Fruit fly (Drosophila melanogaster) whole organism, embryonic: ENCODE data around the gene Ldsdh1.
A peak's percentile ranks its signal among the peaks of the same experiment; 100 is the strongest.

ENCODE experiments used
- ATbp ChIP-seq: fragments of 200-800 bp; sonication (Bioruptor generic); optimal IDR thresholded peaks from 2 replicates; lab custom pipeline; 2017; ENCODE audit warnings: missing biosample characterization, mild to moderate bottlenecking, missing genetic modification characterization, missing genetic modification reagents
- Adf1 ChIP-seq: fragments of 200-800 bp; sonication (Bioruptor generic); IDR thresholded peaks from 2 replicates; pipeline ENCODE4 v1.3.6; 2022; ENCODE audit warnings: missing biosample characterization, missing genetic modification characterization
- Aef1 ChIP-seq: fragments of 200-800 bp; sonication (Bioruptor generic); IDR thresholded peaks from 3 replicates; pipeline ENCODE4 v1.3.6; 2022; ENCODE audit warnings: missing biosample characterization, missing genetic modification characterization
- Atf6 ChIP-seq: fragments of 200-800 bp; sonication (Bioruptor generic); IDR thresholded peaks from 2 replicates; pipeline ENCODE4 v1.3.6; 2022; ENCODE audit warnings: missing biosample characterization, missing genetic modification characterization
- BEAF-32 ChIP-seq: fragments of 200-800 bp; sonication (Bioruptor generic); optimal IDR thresholded peaks from 3 replicates; lab custom pipeline; 2017; ENCODE audit warnings: missing biosample characterization, missing genetic modification characterization, mild to moderate bottlenecking, moderate library complexity, missing genetic modification reagents
- CG11085 ChIP-seq: fragments of 200-800 bp; sonication (Bioruptor generic); IDR thresholded peaks from 2 replicates; pipeline ENCODE4 v1.3.6; 2022; ENCODE audit warnings: missing biosample characterization, missing genetic modification characterization
- CG11696 ChIP-seq: fragments of 200-800 bp; sonication (Bioruptor generic); IDR thresholded peaks from 2 replicates; pipeline ENCODE4 v1.3.6; 2022; ENCODE audit warnings: missing biosample characterization, missing genetic modification characterization
- CG12219 ChIP-seq: fragments of 200-800 bp; sonication (Bioruptor generic); optimal IDR thresholded peaks from 3 replicates; lab custom pipeline; 2018; ENCODE audit warnings: missing biosample characterization, mild to moderate bottlenecking, missing genetic modification characterization
- CG1233 ChIP-seq: fragments of 200-800 bp; sonication (Bioruptor generic); optimal IDR thresholded peaks from 4 replicates; lab custom pipeline; 2018; ENCODE audit warnings: missing biosample characterization, mild to moderate bottlenecking, missing genetic modification characterization
- CG13624 ChIP-seq: fragments of 200-800 bp; sonication (Bioruptor generic); optimal IDR thresholded peaks from 2 replicates; lab custom pipeline; 2016; ENCODE audit warnings: missing biosample characterization, missing genetic modification characterization
- CG13775 ChIP-seq: fragments of 200-800 bp; sonication (Bioruptor generic); optimal IDR thresholded peaks from 3 replicates; lab custom pipeline; 2017; ENCODE audit warnings: missing biosample characterization, mild to moderate bottlenecking, missing genetic modification characterization
- CG16813 ChIP-seq: fragments of 200-800 bp; sonication (Bioruptor generic); IDR thresholded peaks from 3 replicates; pipeline ENCODE4 v1.3.6; 2022; ENCODE audit warnings: missing biosample characterization, missing genetic modification characterization; ENCODE audit not compliant: partially characterized antibody
- CG18764 ChIP-seq: fragments of 200-800 bp; sonication (Bioruptor generic); optimal IDR thresholded peaks from 3 replicates; lab custom pipeline; 2016; ENCODE audit warnings: missing biosample characterization, missing genetic modification characterization
- CG2116 ChIP-seq: fragments of 200-800 bp; sonication (Bioruptor generic); optimal IDR thresholded peaks from 3 replicates; lab custom pipeline; 2018; ENCODE audit warnings: missing biosample characterization, mild to moderate bottlenecking, missing genetic modification characterization
- CG2202 ChIP-seq: fragments of 200-800 bp; sonication (Bioruptor generic); optimal IDR thresholded peaks from 2 replicates; lab custom pipeline; 2018; ENCODE audit warnings: missing biosample characterization, mild to moderate bottlenecking, missing genetic modification characterization
- CG2889 ChIP-seq: fragments of 200-800 bp; sonication (Bioruptor generic); IDR thresholded peaks from 3 replicates; pipeline ENCODE4 v1.3.6; 2022; ENCODE audit warnings: missing biosample characterization, missing genetic modification characterization
- CG30403 ChIP-seq: fragments of 200-800 bp; sonication (Bioruptor generic); optimal IDR thresholded peaks from 3 replicates; lab custom pipeline; 2016; ENCODE audit warnings: missing biosample characterization, missing genetic modification characterization
- CG42726 ChIP-seq: fragments of 200-800 bp; sonication (Bioruptor generic); IDR thresholded peaks from 2 replicates; pipeline ENCODE4 v1.3.6; 2022; ENCODE audit warnings: missing biosample characterization, missing genetic modification characterization; ENCODE audit not compliant: partially characterized antibody
- CG4328 ChIP-seq: fragments of 200-800 bp; sonication (Bioruptor generic); optimal IDR thresholded peaks from 3 replicates; lab custom pipeline; 2017; ENCODE audit warnings: missing biosample characterization, missing genetic modification reagents, missing genetic modification characterization
- CG43689 ChIP-seq: fragments of 200-800 bp; sonication (Bioruptor generic); IDR thresholded peaks from 2 replicates; pipeline ENCODE4 v1.3.6; 2022; ENCODE audit warnings: missing biosample characterization, missing genetic modification characterization
- CG6689 ChIP-seq: fragments of 200-800 bp; sonication (Bioruptor generic); IDR thresholded peaks from 2 replicates; pipeline ENCODE4 v1.3.6; 2022; ENCODE audit warnings: missing biosample characterization, missing genetic modification characterization
- CG7928 ChIP-seq: fragments of 200-800 bp; sonication (Bioruptor generic); optimal IDR thresholded peaks from 2 replicates; lab custom pipeline; 2017; ENCODE audit warnings: missing biosample characterization, mild to moderate bottlenecking, missing genetic modification characterization
- CG8478 ChIP-seq: fragments of >200 bp; optimal IDR thresholded peaks from 2 replicates; lab custom pipeline; 2018
- Doc2 ChIP-seq: fragments of 200-800 bp; sonication (Bioruptor generic); IDR thresholded peaks from 2 replicates; pipeline ENCODE4 v1.3.6; 2022; ENCODE audit warnings: missing biosample characterization, missing genetic modification characterization
- ERR ChIP-seq: fragments of 200-800 bp; sonication (Bioruptor generic); optimal IDR thresholded peaks from 2 replicates; lab custom pipeline; 2016; ENCODE audit warnings: missing biosample characterization, missing genetic modification characterization
- GATAe ChIP-seq: fragments of 200-800 bp; sonication (Bioruptor generic); conservative IDR thresholded peaks from 2 replicates; pipeline ENCODE4 v1.3.6; 2022; ENCODE audit warnings: missing biosample characterization, missing genetic modification characterization
- HLH3B ChIP-seq: fragments of 200-800 bp; sonication (Bioruptor generic); IDR thresholded peaks from 2 replicates; pipeline ENCODE4 v1.3.6; 2022; ENCODE audit warnings: missing biosample characterization, missing genetic modification characterization
- HLH54F ChIP-seq: fragments of 200-800 bp; sonication (Bioruptor generic); optimal IDR thresholded peaks from 3 replicates; lab custom pipeline; 2016; ENCODE audit warnings: missing biosample characterization, missing genetic modification characterization
- Hmr ChIP-seq: fragments of 200-800 bp; sonication (Bioruptor generic); optimal IDR thresholded peaks from 3 replicates; lab custom pipeline; 2017; ENCODE audit warnings: mild to moderate bottlenecking, missing biosample characterization, missing genetic modification reagents, missing genetic modification characterization
- Nf-YC ChIP-seq: fragments of 200-800 bp; optimal IDR thresholded peaks from 3 replicates; lab custom pipeline; 2019; ENCODE audit warnings: missing biosample characterization, mild to moderate bottlenecking, missing genetic modification characterization, moderate library complexity
- Opbp ChIP-seq: fragments of 200-800 bp; sonication (Bioruptor generic); IDR thresholded peaks from 3 replicates; pipeline ENCODE4 v1.3.6; 2022; ENCODE audit warnings: missing biosample characterization, missing genetic modification characterization; ENCODE audit not compliant: partially characterized antibody
- Sry-δ ChIP-seq: fragments of 200-800 bp; sonication (Bioruptor generic); optimal IDR thresholded peaks from 2 replicates; lab custom pipeline; 2016; ENCODE audit warnings: missing biosample characterization, missing genetic modification characterization
- chinmo ChIP-seq: fragments of 200-800 bp; sonication (Bioruptor generic); IDR thresholded peaks from 4 replicates; pipeline ENCODE4 v1.3.6; 2022; ENCODE audit warnings: missing biosample characterization, missing genetic modification characterization; ENCODE audit not compliant: partially characterized antibody
- crol ChIP-seq: fragments of 200-800 bp; sonication (Bioruptor generic); IDR thresholded peaks from 2 replicates; pipeline ENCODE4 v1.3.6; 2022; ENCODE audit warnings: missing biosample characterization, missing genetic modification characterization
- dm ChIP-seq: fragments of 200-800 bp; sonication (Bioruptor generic); optimal IDR thresholded peaks from 3 replicates; lab custom pipeline; 2016; ENCODE audit warnings: missing biosample characterization, missing genetic modification characterization
- dmrt11E ChIP-seq: fragments of 200-800 bp; sonication (Bioruptor generic); optimal IDR thresholded peaks from 3 replicates; lab custom pipeline; 2018; ENCODE audit warnings: missing biosample characterization, mild to moderate bottlenecking, missing genetic modification characterization, moderate library complexity
- ewg ChIP-seq: fragments of 200-800 bp; sonication (Bioruptor generic); optimal IDR thresholded peaks from 3 replicates; lab custom pipeline; 2017; ENCODE audit warnings: mild to moderate bottlenecking, missing biosample characterization, missing genetic modification reagents, missing genetic modification characterization
- gt ChIP-seq: fragments of 200-800 bp; sonication (Bioruptor generic); IDR thresholded peaks from 2 replicates; pipeline ENCODE4 v1.3.6; 2022; ENCODE audit warnings: missing biosample characterization, missing genetic modification characterization
- insv ChIP-seq, 2 experiments: fragments of 200-800 bp; sonication (Bioruptor generic); optimal IDR thresholded peaks; 3 replicates each; lab custom pipeline; 2016 to 2018; ENCODE audit warnings: missing biosample characterization in 2 of 2, missing genetic modification characterization in 2 of 2
- inv ChIP-seq: fragments of 200-800 bp; sonication (Bioruptor generic); IDR thresholded peaks from 2 replicates; pipeline ENCODE4 v1.3.6; 2022; ENCODE audit warnings: missing biosample characterization, missing genetic modification characterization; ENCODE audit not compliant: partially characterized antibody
- lola ChIP-seq, 3 experiments: fragments of >200 bp in 2 of 3; fragments of 200-800 bp in 1 of 3; sonication (Bioruptor generic) in 1 of 3; optimal IDR thresholded peaks; 2 replicates each; lab custom pipeline; 2017 to 2019; ENCODE audit warnings: missing biosample characterization in 3 of 3, missing genetic modification characterization in 3 of 3, mild to moderate bottlenecking in 1 of 3, moderate library complexity in 1 of 3
- mam ChIP-seq: fragments of 200-800 bp; sonication (Bioruptor generic); optimal IDR thresholded peaks from 3 replicates; lab custom pipeline; 2016; ENCODE audit warnings: missing biosample characterization, missing genetic modification characterization
- onecut ChIP-seq: fragments of 200-800 bp; sonication (Bioruptor generic); IDR thresholded peaks from 2 replicates; pipeline ENCODE4 v1.3.6; 2022; ENCODE audit warnings: missing biosample characterization, missing genetic modification characterization
- prd ChIP-seq, 3 experiments: fragments of >200 bp in 2 of 3; fragments of 200-800 bp in 1 of 3; sonication (Bioruptor generic) in 1 of 3; optimal IDR thresholded peaks in 2 of 3; IDR thresholded peaks in 1 of 3; 2 replicates in 2 of 3; 3 replicates in 1 of 3; pipeline versions ENCODE4 v1.3.6 to Lab custom; 2017 to 2022; ENCODE audit warnings: missing biosample characterization in 1 of 3, missing genetic modification characterization in 1 of 3
- sug ChIP-seq: fragments of 200-800 bp; optimal IDR thresholded peaks from 2 replicates; lab custom pipeline; 2019; ENCODE audit warnings: missing biosample characterization, mild to moderate bottlenecking, missing genetic modification characterization, moderate library complexity
- tgo ChIP-seq: fragments of 200-800 bp; sonication (Bioruptor generic); IDR thresholded peaks from 3 replicates; pipeline ENCODE4 v1.3.6; 2022; ENCODE audit warnings: missing biosample characterization, missing genetic modification characterization
- twi ChIP-seq: fragments of 200-800 bp; optimal IDR thresholded peaks from 2 replicates; lab custom pipeline; 2019; ENCODE audit warnings: missing biosample characterization, mild to moderate bottlenecking, missing genetic modification characterization, moderate library complexity
- vnd ChIP-seq: fragments of 200-800 bp; sonication (Bioruptor generic); IDR thresholded peaks from 3 replicates; pipeline ENCODE4 v1.3.6; 2022; ENCODE audit warnings: missing biosample characterization, missing genetic modification characterization; ENCODE audit not compliant: partially characterized antibody

The Ldsdh1 gene

DNA sequence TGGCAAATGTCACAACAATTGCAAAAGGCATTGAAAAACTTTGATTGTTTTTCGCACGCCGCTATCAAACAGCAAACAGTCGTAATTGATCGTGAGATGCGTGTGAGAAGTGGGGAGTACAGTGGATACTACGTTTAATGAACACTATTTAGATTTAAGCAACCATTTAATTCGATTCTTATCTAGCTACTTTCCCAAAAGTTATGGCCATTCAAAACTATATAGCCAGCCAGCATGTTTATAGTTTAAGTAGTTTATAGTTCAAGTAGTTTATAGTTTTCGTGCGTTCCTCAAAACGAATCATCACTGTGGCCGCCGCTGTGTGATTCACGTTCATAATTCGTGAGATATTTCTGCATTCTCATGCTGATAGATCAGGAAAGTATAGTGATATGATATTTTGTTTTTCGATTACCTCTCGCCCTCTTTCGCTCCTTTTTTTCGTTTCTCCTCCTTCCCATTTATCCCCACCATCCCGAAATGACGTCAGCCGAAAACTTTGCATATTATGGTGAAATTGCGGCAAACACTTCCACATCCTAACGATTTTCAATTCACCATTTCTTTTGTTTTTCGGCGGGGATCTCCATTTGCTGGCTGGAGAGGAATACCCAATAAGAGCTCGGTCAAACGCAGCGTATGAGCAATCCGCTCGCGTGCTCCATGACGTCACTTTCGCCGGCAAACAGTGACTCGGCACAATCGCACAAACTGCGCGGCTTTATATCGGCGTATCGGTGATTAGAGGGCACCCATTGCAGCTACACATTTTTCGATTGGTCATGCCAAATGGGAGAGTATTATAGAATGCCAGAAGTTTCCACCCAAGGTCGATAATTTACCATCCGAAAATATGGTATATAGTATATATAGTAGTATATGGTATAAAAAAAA is 32.2 kb upstream of the Ldsdh1 start (continued):
- TF ChIP-seq CG13624 (GFP tag; lab: Kevin White, UChicago), result peak; percentile 51
- peak; percentile 21; the same call in 1 of the 2 replicates for TF ChIP-seq HLH3B (GFP tag; lab: Robert Waterston, UW)
- TF ChIP-seq ERR, result no peak
- TF ChIP-seq CG43689, result no peak
- no peak for TF ChIP-seq CG7928 (GFP tag; lab: Kevin White, UChicago)
- TF ChIP-seq CG2202 (tag; lab: Kevin White, UChicago), result no peak
- no peak for TF ChIP-seq chinmo
- no peak for TF ChIP-seq twi (tag; lab: Kevin White, UChicago)
- TF ChIP-seq sug (tag; lab: Kevin White, UChicago), result peak; percentile 20
- TF ChIP-seq Opbp (GFP tag; lab: Robert Waterston, UW), result no peak
- TF ChIP-seq dm, result no peak
- TF ChIP-seq CG11085 (GFP tag; lab: Robert Waterston, UW), result peak; percentile 52; the same call in 1 of the 2 replicates
- peak; percentile 60 for TF ChIP-seq tgo
- no peak for TF ChIP-seq insv (GFP tag; optimal IDR thresholded peaks at IDR 0.05; lab: Kevin White, UChicago)
- TF ChIP-seq CG30403 (GFP tag; lab: Kevin White, UChicago), result peak; percentile 52
- TF ChIP-seq ewg (GFP tag; lab: Kevin White, UChicago), result no peak
- TF ChIP-seq GATAe, result peak; percentile 48; the same call in 1 of the 2 replicates
- no peak for TF ChIP-seq inv (GFP tag; lab: Robert Waterston, UW)
- no peak for TF ChIP-seq dmrt11E (tag; lab: Kevin White, UChicago)
- peak; percentile 39; the same call in 1 of the 2 replicates for TF ChIP-seq Adf1
- no peak for TF ChIP-seq CG8478 (lab: Kevin White, UChicago)
- peak; percentile 84 for TF ChIP-seq Hmr
- TF ChIP-seq lola (GFP tag; optimal IDR thresholded peaks at IDR 0.05; lab: Kevin White, UChicago), result no peak
- peak; percentile 11 for TF ChIP-seq CG13775
- TF ChIP-seq vnd, result no peak
- TF ChIP-seq gt (GFP tag; lab: Robert Waterston, UW), result no peak
- peak; percentile 63 for TF ChIP-seq HLH54F
- TF ChIP-seq CG16813 (GFP tag; lab: Robert Waterston, UW), result no peak
- 0 out of 3 replicates have a peak, but pooled peaks have one; percentile 35 for TF ChIP-seq CG2889 (GFP tag; lab: Robert Waterston, UW)
- peak; percentile 24 for TF ChIP-seq Sry-δ (GFP tag; lab: Kevin White, UChicago)
- TF ChIP-seq crol (GFP tag; lab: Robert Waterston, UW), result no peak
- TF ChIP-seq BEAF-32 (GFP tag; lab: Kevin White, UChicago), result no peak
- no peak for TF ChIP-seq CG18764
- peak; percentile 43; the same call in 1 of the 3 replicates for TF ChIP-seq Aef1 (GFP tag; lab: Robert Waterston, UW)
- TF ChIP-seq CG1233, result no peak
- TF ChIP-seq CG2116 (GFP tag; lab: Kevin White, UChicago), result no peak
- TF ChIP-seq CG11696 (GFP tag; lab: Robert Waterston, UW), result no peak
- no peak for TF ChIP-seq CG4328 (GFP tag; lab: Kevin White, UChicago)
- TF ChIP-seq CG12219 (GFP tag; lab: Kevin White, UChicago), result peak; percentile 49
- TF ChIP-seq onecut (GFP tag; lab: Robert Waterston, UW), result no peak
- TF ChIP-seq ATbp (GFP tag; lab: Kevin White, UChicago), result no peak
- TF ChIP-seq CG42726, result no peak
- no peak for TF ChIP-seq prd (optimal IDR thresholded peaks at IDR 0.05; lab: Kevin White, UChicago)
- TF ChIP-seq prd (GFP tag; IDR thresholded peaks at IDR 0.05; lab: Robert Waterston, UW), result peak; percentile 47; the same call in 2 of the 3 replicates
- TF ChIP-seq CG6689 (GFP tag; lab: Robert Waterston, UW), result 0 out of 2 replicates have a peak, but pooled peaks have one; percentile 18
- peak; percentile 75 for TF ChIP-seq Atf6 (GFP tag; lab: Robert Waterston, UW)
- peak; percentile 12 for TF ChIP-seq Nf-YC (tag; lab: Kevin White, UChicago)
- no peak for TF ChIP-seq Doc2 (GFP tag; lab: Robert Waterston, UW)
- peak; percentile 74 for TF ChIP-seq mam (GFP tag; lab: Kevin White, UChicago)
